Worm (Caenorhabditis elegans) whole organism, young adult: ENCODE data around the gene K02D10.4.

Experiments
- ama-1 ChIP-seq, 3 experiments: fragments of 150-350 bp in 1 of 3; sonication (generic microtip) in 2 of 3; optimal IDR thresholded peaks; 2 replicates each; lab custom pipeline; 2014 to 2018; ENCODE audit warnings: missing biosample characterization in 2 of 3, missing genetic modification characterization in 2 of 3, missing genetic modification reagents in 2 of 3
- pha-4 ChIP-seq: fragments of 150-350 bp; sonication (generic microtip); optimal IDR thresholded peaks from 2 replicates; lab custom pipeline; 2014; ENCODE audit warnings: missing biosample characterization, missing genetic modification reagents, missing genetic modification characterization
- rpc-1 ChIP-seq, 2 experiments: fragments of 150-350 bp in 1 of 2; sonication (generic microtip) in 1 of 2; optimal IDR thresholded peaks; 2 replicates each; lab custom pipeline; 2014 to 2018; ENCODE audit warnings: missing biosample characterization in 1 of 2, missing genetic modification characterization in 1 of 2, missing genetic modification reagents in 1 of 2, missing genotype in 1 of 2

DNA sequence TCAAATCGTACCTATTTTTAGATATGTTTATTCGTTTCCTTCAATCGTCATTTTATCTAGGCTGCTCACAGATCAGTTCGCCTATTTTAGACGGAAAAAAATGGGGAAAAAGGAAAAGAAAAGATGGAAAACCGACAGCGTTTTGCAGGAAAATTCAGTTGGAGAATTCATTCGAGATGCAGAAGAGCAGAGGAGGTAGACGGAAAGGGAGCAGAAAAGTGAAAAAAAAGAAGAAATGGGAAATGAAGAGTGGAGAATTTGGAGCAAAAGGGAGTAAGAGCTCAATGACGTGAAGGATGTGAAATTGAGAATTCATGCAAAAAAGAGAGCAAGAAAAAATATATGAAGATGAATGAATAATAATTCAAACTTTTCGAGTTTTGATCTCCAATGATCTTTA lies 4.7 kb upstream of the K02D10.4 start:
- TF ChIP-seq pha-4 (no peak), rpc-1 (optimal IDR thresholded peaks at IDR 0.05; lab: Kevin White, UChicago) (no peak), rpc-1 (tag; optimal IDR thresholded peaks at IDR 0.05; lab: Kevin White, UChicago) (no peak), ama-1 (optimal IDR thresholded peaks at IDR 0.05; lab: Kevin White, UChicago) (no peak), ama-1 (GFP tag; optimal IDR thresholded peaks at IDR 0.05; lab: Kevin White, UChicago) (no peak)
